Fruit fly (Drosophila melanogaster) whole organism, embryonic: ENCODE data around the gene CG33098.

ENCODE experiments used
- BEAF-32 ChIP-seq: fragments of 200-800 bp; sonication (Bioruptor generic); optimal IDR thresholded peaks from 3 replicates; lab custom pipeline; 2017; ENCODE audit warnings: missing biosample characterization, missing genetic modification characterization, mild to moderate bottlenecking, moderate library complexity, missing genetic modification reagents
- CG10274 ChIP-seq: fragments of 200-800 bp; sonication (Bioruptor generic); optimal IDR thresholded peaks from 3 replicates; lab custom pipeline; 2017; ENCODE audit warnings: missing biosample characterization, mild to moderate bottlenecking, missing genetic modification characterization
- CG13624 ChIP-seq: fragments of 200-800 bp; sonication (Bioruptor generic); optimal IDR thresholded peaks from 2 replicates; lab custom pipeline; 2016; ENCODE audit warnings: missing biosample characterization, missing genetic modification characterization
- CG1603 ChIP-seq: fragments of 200-800 bp; sonication (Bioruptor generic); optimal IDR thresholded peaks from 2 replicates; lab custom pipeline; 2019; ENCODE audit warnings: missing biosample characterization, mild to moderate bottlenecking, missing genetic modification characterization, moderate library complexity
- CG17186 ChIP-seq: fragments of 200-800 bp; sonication (Bioruptor generic); optimal IDR thresholded peaks from 3 replicates; lab custom pipeline; 2017; ENCODE audit warnings: missing biosample characterization, missing genetic modification reagents, missing genetic modification characterization
- CG18599 ChIP-seq: fragments of 200-800 bp; sonication (Bioruptor generic); optimal IDR thresholded peaks from 3 replicates; lab custom pipeline; 2017; ENCODE audit warnings: missing biosample characterization, missing genetic modification characterization, mild to moderate bottlenecking, moderate library complexity, missing genetic modification reagents
- CG18619 ChIP-seq: fragments of 200-800 bp; sonication (Bioruptor generic); optimal IDR thresholded peaks from 3 replicates; lab custom pipeline; 2017; ENCODE audit warnings: missing biosample characterization, mild to moderate bottlenecking, missing genetic modification characterization
- CG2202 ChIP-seq: fragments of 200-800 bp; sonication (Bioruptor generic); optimal IDR thresholded peaks from 2 replicates; lab custom pipeline; 2018; ENCODE audit warnings: missing biosample characterization, mild to moderate bottlenecking, missing genetic modification characterization
- CG31224 ChIP-seq: fragments of 200-800 bp; sonication (Bioruptor generic); IDR thresholded peaks from 2 replicates; pipeline ENCODE4 v1.3.6; 2022; ENCODE audit warnings: missing biosample characterization, missing genetic modification characterization
- CG31441 ChIP-seq: fragments of 200-800 bp; sonication (Bioruptor generic); IDR thresholded peaks from 2 replicates; pipeline ENCODE4 v1.3.6; 2022; ENCODE audit warnings: missing biosample characterization, missing genetic modification characterization
- CG32767 ChIP-seq: fragments of 200-800 bp; sonication (Bioruptor generic); IDR thresholded peaks from 2 replicates; pipeline ENCODE4 v1.3.6; 2022; ENCODE audit warnings: missing biosample characterization, missing genetic modification characterization
- CG6175 ChIP-seq: fragments of 200-800 bp; sonication (Bioruptor generic); IDR thresholded peaks from 3 replicates; pipeline ENCODE4 v1.3.6; 2022; ENCODE audit warnings: missing biosample characterization, missing genetic modification characterization
- CG6272 ChIP-seq: fragments of 200-800 bp; sonication (Bioruptor generic); IDR thresholded peaks from 2 replicates; pipeline ENCODE4 v1.3.6; 2022; ENCODE audit warnings: missing biosample characterization, missing genetic modification characterization
- CG8388 ChIP-seq: fragments of 200-800 bp; sonication (Bioruptor generic); optimal IDR thresholded peaks from 2 replicates; lab custom pipeline; 2019; ENCODE audit warnings: missing biosample characterization, mild to moderate bottlenecking, missing genetic modification characterization, moderate library complexity
- CG8944 ChIP-seq: fragments of 200-800 bp; sonication (Bioruptor generic); optimal IDR thresholded peaks from 3 replicates; lab custom pipeline; 2016; ENCODE audit warnings: missing biosample characterization, missing genetic modification characterization
- CG9817 ChIP-seq: fragments of 200-800 bp; sonication (Bioruptor generic); optimal IDR thresholded peaks from 2 replicates; lab custom pipeline; 2018; ENCODE audit warnings: missing biosample characterization, mild to moderate bottlenecking, missing genetic modification characterization, moderate library complexity
- CkIIα-i1 ChIP-seq: fragments of 200-800 bp; sonication (Bioruptor generic); IDR thresholded peaks from 2 replicates; pipeline ENCODE4 v1.3.6; 2022; ENCODE audit warnings: missing biosample characterization, missing genetic modification characterization
- Dad ChIP-seq: fragments of 200-800 bp; sonication (Bioruptor generic); optimal IDR thresholded peaks from 3 replicates; lab custom pipeline; 2016; ENCODE audit warnings: missing biosample characterization, missing genetic modification characterization
- Dbx ChIP-seq: fragments of 200-800 bp; sonication (Bioruptor generic); IDR thresholded peaks from 3 replicates; pipeline ENCODE4 v1.3.6; 2022; ENCODE audit warnings: missing biosample characterization, missing genetic modification characterization
- Dek ChIP-seq: fragments of 200-800 bp; sonication (Bioruptor generic); optimal IDR thresholded peaks from 3 replicates; lab custom pipeline; 2019; ENCODE audit warnings: missing biosample characterization, mild to moderate bottlenecking, missing genetic modification characterization, moderate library complexity
- Dip3 ChIP-seq: fragments of 200-800 bp; sonication (Bioruptor generic); optimal IDR thresholded peaks from 3 replicates; lab custom pipeline; 2016; ENCODE audit warnings: missing biosample characterization, missing genetic modification characterization
- Eip74EF ChIP-seq, 2 experiments: fragments of 200-800 bp in 1 of 2; fragments of >200 bp in 1 of 2; sonication (Bioruptor generic) in 1 of 2; optimal IDR thresholded peaks; 2 replicates each; lab custom pipeline; 2017 to 2019; ENCODE audit warnings: missing biosample characterization in 2 of 2, missing genetic modification characterization in 2 of 2, mild to moderate bottlenecking in 1 of 2, moderate library complexity in 1 of 2
- Fer2 ChIP-seq: fragments of 200-800 bp; sonication (Bioruptor generic); optimal IDR thresholded peaks from 2 replicates; lab custom pipeline; 2018; ENCODE audit warnings: missing biosample characterization, mild to moderate bottlenecking, missing genetic modification characterization, moderate library complexity
- Gug ChIP-seq: fragments of 200-800 bp; sonication (Bioruptor generic); IDR thresholded peaks from 4 replicates; pipeline ENCODE4 v1.3.6; 2022; ENCODE audit warnings: missing biosample characterization, missing genetic modification characterization
- HLH3B ChIP-seq: fragments of 200-800 bp; sonication (Bioruptor generic); IDR thresholded peaks from 2 replicates; pipeline ENCODE4 v1.3.6; 2022; ENCODE audit warnings: missing biosample characterization, missing genetic modification characterization
- Hr78 ChIP-seq, 2 experiments: fragments of 200-800 bp in 1 of 2; fragments of >200 bp in 1 of 2; sonication (Bioruptor generic) in 1 of 2; optimal IDR thresholded peaks; 2 replicates each; lab custom pipeline; 2017 to 2019; ENCODE audit warnings: missing biosample characterization in 2 of 2, missing genetic modification characterization in 2 of 2, mild to moderate bottlenecking in 1 of 2, moderate library complexity in 1 of 2
- Lhr ChIP-seq: fragments of 200-800 bp; sonication (Bioruptor generic); optimal IDR thresholded peaks from 3 replicates; lab custom pipeline; 2017; ENCODE audit warnings: mild to moderate bottlenecking, missing biosample characterization, missing genetic modification reagents, missing genetic modification characterization
- Mes4 ChIP-seq: fragments of 200-800 bp; sonication (Bioruptor generic); optimal IDR thresholded peaks from 2 replicates; lab custom pipeline; 2016; ENCODE audit warnings: missing biosample characterization, missing genetic modification characterization
- Scr ChIP-seq: fragments of 200-800 bp; sonication (Bioruptor generic); IDR thresholded peaks from 2 replicates; pipeline ENCODE4 v1.3.6; 2022; ENCODE audit warnings: missing biosample characterization, missing genetic modification characterization; ENCODE audit not compliant: partially characterized antibody
- Stat92E ChIP-seq, 3 experiments: fragments of >200 bp in 2 of 3; fragments of 200-800 bp in 1 of 3; sonication (Bioruptor generic) in 1 of 3; optimal IDR thresholded peaks; 2 replicates each; lab custom pipeline; 2017 to 2019; ENCODE audit warnings: missing biosample characterization in 3 of 3, missing genetic modification characterization in 3 of 3, mild to moderate bottlenecking in 1 of 3, moderate library complexity in 1 of 3
- Tbp ChIP-seq: fragments of >200 bp; optimal IDR thresholded peaks from 2 replicates; lab custom pipeline; 2018; ENCODE audit warnings: missing biosample characterization, missing genetic modification characterization
- Trl ChIP-seq, 3 experiments: fragments of >200 bp in 2 of 3; fragments of 200-800 bp in 1 of 3; sonication (Bioruptor generic) in 1 of 3; optimal IDR thresholded peaks; 2 replicates in 1 of 3; 3 replicates in 2 of 3; lab custom pipeline; 2016 to 2017; ENCODE audit warnings: missing biosample characterization in 1 of 3, missing genetic modification characterization in 1 of 3
- bigmax ChIP-seq: fragments of 200-800 bp; sonication (Bioruptor generic); optimal IDR thresholded peaks from 2 replicates; lab custom pipeline; 2018; ENCODE audit warnings: missing biosample characterization, mild to moderate bottlenecking, missing genetic modification characterization
- bowl ChIP-seq: fragments of 200-800 bp; sonication (Bioruptor generic); IDR thresholded peaks from 2 replicates; pipeline ENCODE4 v1.3.6; 2022; ENCODE audit warnings: missing biosample characterization, missing genetic modification characterization
- cato ChIP-seq: fragments of 200-800 bp; sonication (Bioruptor generic); optimal IDR thresholded peaks from 2 replicates; lab custom pipeline; 2016; ENCODE audit warnings: missing biosample characterization, missing genetic modification characterization, borderline replicate concordance
- chif ChIP-seq, 2 experiments: fragments of 200-800 bp; sonication (Bioruptor generic); optimal IDR thresholded peaks; 3 replicates each; lab custom pipeline; 2016; ENCODE audit warnings: missing biosample characterization in 2 of 2, missing genetic modification characterization in 2 of 2
- chinmo ChIP-seq: fragments of 200-800 bp; sonication (Bioruptor generic); IDR thresholded peaks from 4 replicates; pipeline ENCODE4 v1.3.6; 2022; ENCODE audit warnings: missing biosample characterization, missing genetic modification characterization; ENCODE audit not compliant: partially characterized antibody
- cwo ChIP-seq: fragments of 200-800 bp; sonication (Bioruptor generic); optimal IDR thresholded peaks from 3 replicates; lab custom pipeline; 2017; ENCODE audit warnings: missing biosample characterization, missing genetic modification characterization, mild to moderate bottlenecking, moderate library complexity, missing genetic modification reagents
- dati ChIP-seq: fragments of 200-800 bp; sonication (Bioruptor generic); IDR thresholded peaks from 2 replicates; pipeline ENCODE4 v1.3.6; 2022; ENCODE audit warnings: missing biosample characterization, missing genetic modification characterization
- emc ChIP-seq: fragments of 200-800 bp; sonication (Bioruptor generic); optimal IDR thresholded peaks from 2 replicates; lab custom pipeline; 2016; ENCODE audit warnings: missing biosample characterization, missing genetic modification characterization
- gsb-n ChIP-seq: fragments of 200-800 bp; sonication (Bioruptor generic); optimal IDR thresholded peaks from 3 replicates; lab custom pipeline; 2018; ENCODE audit warnings: missing biosample characterization, mild to moderate bottlenecking, missing genetic modification characterization
- kah ChIP-seq: fragments of 200-800 bp; sonication (Bioruptor generic); optimal IDR thresholded peaks from 2 replicates; lab custom pipeline; 2018; ENCODE audit warnings: missing biosample characterization, mild to moderate bottlenecking, missing genetic modification characterization
- mirr ChIP-seq: fragments of 200-800 bp; sonication (Bioruptor generic); optimal IDR thresholded peaks from 3 replicates; lab custom pipeline; 2018; ENCODE audit warnings: missing biosample characterization, mild to moderate bottlenecking, missing genetic modification characterization
- oc ChIP-seq: fragments of 200-800 bp; sonication (Bioruptor generic); optimal IDR thresholded peaks from 2 replicates; lab custom pipeline; 2018; ENCODE audit warnings: missing biosample characterization, mild to moderate bottlenecking, missing genetic modification characterization, moderate library complexity
- pnt ChIP-seq: fragments of 200-800 bp; sonication (Bioruptor generic); optimal IDR thresholded peaks from 3 replicates; lab custom pipeline; 2016; ENCODE audit warnings: missing biosample characterization, missing genetic modification characterization
- run ChIP-seq: fragments of 200-800 bp; sonication (Bioruptor generic); optimal IDR thresholded peaks from 3 replicates; lab custom pipeline; 2018; ENCODE audit warnings: missing biosample characterization, mild to moderate bottlenecking, missing genetic modification characterization
- schlank ChIP-seq: fragments of 200-800 bp; sonication (Bioruptor generic); optimal IDR thresholded peaks from 2 replicates; lab custom pipeline; 2018; ENCODE audit warnings: missing biosample characterization, mild to moderate bottlenecking, missing genetic modification characterization
- sim ChIP-seq: fragments of 200-800 bp; sonication (Bioruptor generic); IDR thresholded peaks from 2 replicates; pipeline ENCODE4 v1.3.6; 2022; ENCODE audit warnings: missing biosample characterization, missing genetic modification characterization
- slou ChIP-seq: fragments of 200-800 bp; sonication (Bioruptor generic); optimal IDR thresholded peaks from 3 replicates; lab custom pipeline; 2016; ENCODE audit warnings: missing biosample characterization, missing genetic modification characterization
- tin ChIP-seq: fragments of 200-800 bp; sonication (Bioruptor generic); optimal IDR thresholded peaks from 3 replicates; lab custom pipeline; 2016; ENCODE audit warnings: missing biosample characterization, missing genetic modification characterization

Gene CG33098

DNA sequence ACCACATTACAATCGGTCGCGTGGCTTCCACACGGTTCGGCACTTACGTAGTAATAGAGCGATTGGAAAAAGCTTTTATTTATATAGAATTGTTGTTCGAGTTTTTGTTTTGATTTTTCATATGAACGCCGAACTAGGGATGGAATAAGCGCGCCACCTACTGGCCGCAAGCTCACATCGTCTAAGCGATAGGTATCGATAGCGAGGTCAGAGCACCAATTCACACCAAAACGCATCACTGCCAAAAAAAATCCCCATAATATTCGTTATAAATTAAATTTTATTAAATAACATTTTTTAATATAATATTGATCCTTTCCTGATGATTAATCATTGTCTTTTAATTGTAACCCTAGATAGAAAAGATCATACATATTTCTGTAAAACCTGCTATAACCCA, 36.5 kb upstream of the CG33098 start, which contains the start of gene CG10038 (continued):
- peak; percentile 92 for TF ChIP-seq chinmo (GFP tag; lab: Robert Waterston, UW)
- TF ChIP-seq Trl (optimal IDR thresholded peaks at IDR 0.05; lab: Kevin White, UChicago), result no peak
- TF ChIP-seq Trl (GFP tag; optimal IDR thresholded peaks at IDR 0.05; lab: Kevin White, UChicago), result peak; percentile 0
- peak; percentile 62; the same call in 2 of the 4 replicates for TF ChIP-seq Gug (GFP tag; lab: Robert Waterston, UW)
- TF ChIP-seq Hr78 (GFP tag; optimal IDR thresholded peaks at IDR 0.05; lab: Kevin White, UChicago), result no peak
- TF ChIP-seq sim (GFP tag; lab: Robert Waterston, UW), result no peak
- no peak for TF ChIP-seq CG31224 (GFP tag; lab: Robert Waterston, UW)
- TF ChIP-seq mirr, result no peak
- no peak for TF ChIP-seq CG10274 (GFP tag; lab: Kevin White, UChicago)
- no peak for TF ChIP-seq CG6175
- no peak for TF ChIP-seq Dad
- no peak for TF ChIP-seq Tbp (GFP tag; lab: Kevin White, UChicago)
- TF ChIP-seq Lhr (GFP tag; lab: Kevin White, UChicago), result peak; percentile 74
- no peak for TF ChIP-seq CG18619 (GFP tag; lab: Kevin White, UChicago)
- no peak for TF ChIP-seq CG18599 (GFP tag; lab: Kevin White, UChicago)
- TF ChIP-seq bowl, result no peak
- TF ChIP-seq oc (tag; lab: Kevin White, UChicago), result no peak
- no peak for TF ChIP-seq HLH3B (GFP tag; lab: Robert Waterston, UW)
- TF ChIP-seq Scr, result peak; percentile 93
- TF ChIP-seq kah (GFP tag; lab: Kevin White, UChicago), result no peak
- TF ChIP-seq Dek (tag; lab: Kevin White, UChicago), result peak; percentile 60
- TF ChIP-seq tin (GFP tag; lab: Kevin White, UChicago), result peak; percentile 56
- TF ChIP-seq slou (GFP tag; lab: Kevin White, UChicago), result no peak
- TF ChIP-seq CG17186, result peak; percentile 35
- no peak for TF ChIP-seq CG8944 (GFP tag; lab: Kevin White, UChicago)
- TF ChIP-seq CG2202 (tag; lab: Kevin White, UChicago), result no peak
- no peak for TF ChIP-seq schlank (tag; lab: Kevin White, UChicago)
- TF ChIP-seq emc (GFP tag; lab: Kevin White, UChicago), result no peak
- no peak for TF ChIP-seq gsb-n (tag; lab: Kevin White, UChicago)
- peak; percentile 36 for TF ChIP-seq CG13624 (GFP tag; lab: Kevin White, UChicago)
- peak; percentile 68 for TF ChIP-seq CG6272 (GFP tag; lab: Robert Waterston, UW)
- TF ChIP-seq Mes4 (GFP tag; lab: Kevin White, UChicago), result no peak
- TF ChIP-seq pnt, result no peak
- TF ChIP-seq CG9817 (tag; lab: Kevin White, UChicago), result peak; percentile 30
- TF ChIP-seq CG1603, result peak; percentile 69
- no peak for TF ChIP-seq Fer2 (tag; lab: Kevin White, UChicago)
- TF ChIP-seq CkIIα-i1, result no peak
- TF ChIP-seq Eip74EF (GFP tag; optimal IDR thresholded peaks at IDR 0.05; lab: Kevin White, UChicago), result no peak
- peak; percentile 6 for TF ChIP-seq Dip3 (GFP tag; lab: Kevin White, UChicago)
- no peak for TF ChIP-seq run (tag; lab: Kevin White, UChicago)
- TF ChIP-seq BEAF-32, result peak; percentile 93
- TF ChIP-seq dati (GFP tag; lab: Robert Waterston, UW), result no peak
- no peak for TF ChIP-seq bigmax (GFP tag; lab: Kevin White, UChicago)
- no peak for TF ChIP-seq CG32767 (GFP tag; lab: Robert Waterston, UW)
- TF ChIP-seq CG8388 (GFP tag; lab: Kevin White, UChicago), result no peak
- TF ChIP-seq CG31441 (GFP tag; lab: Robert Waterston, UW), result peak; percentile 43; the same call in 1 of the 2 replicates
- peak; percentile 59; the same call in 2 of the 3 replicates for TF ChIP-seq Dbx (GFP tag; lab: Robert Waterston, UW)
- no peak for TF ChIP-seq cwo (GFP tag; lab: Kevin White, UChicago)
- TF ChIP-seq chif (GFP tag; optimal IDR thresholded peaks at IDR 0.05; lab: Kevin White, UChicago), result peak in 1 of 2 experiments; percentile 15
- no peak for TF ChIP-seq Stat92E (GFP tag; optimal IDR thresholded peaks at IDR 0.05; lab: Kevin White, UChicago)
- TF ChIP-seq cato (GFP tag; lab: Kevin White, UChicago), result no peak
